Worm (Caenorhabditis elegans) whole organism, L2 larva: ENCODE results near the gene nspc-14.

Source experiments
- C34F6.9 ChIP-seq: fragments of 150-350 bp; optimal IDR thresholded peaks from 2 replicates; lab custom pipeline; 2014; ENCODE audit warnings: missing biosample characterization, missing genetic modification characterization
- F13H6.1 ChIP-seq: sonication (generic microtip); optimal IDR thresholded peaks from 2 replicates; lab custom pipeline; 2016; ENCODE audit warnings: missing genetic modification characterization, missing compliant biosample characterization
- R02D3.7 ChIP-seq: fragments of 150-350 bp; optimal IDR thresholded peaks from 2 replicates; lab custom pipeline; 2014; ENCODE audit warnings: missing biosample characterization, missing genetic modification characterization
- ZK546.5 ChIP-seq: sonication (generic microtip); optimal IDR thresholded peaks from 2 replicates; lab custom pipeline; 2017; ENCODE audit warnings: missing biosample characterization, missing genetic modification characterization
- alr-1 ChIP-seq: fragments of 150-350 bp; optimal IDR thresholded peaks from 2 replicates; lab custom pipeline; 2014; ENCODE audit warnings: missing biosample characterization, missing genetic modification characterization
- aly-2 ChIP-seq: fragments of 150-350 bp; optimal IDR thresholded peaks from 2 replicates; lab custom pipeline; 2014; ENCODE audit warnings: missing biosample characterization, missing genetic modification characterization
- ama-1 ChIP-seq: fragments of 150-350 bp; optimal IDR thresholded peaks from 2 replicates; lab custom pipeline; 2018; ENCODE audit warnings: inconsistent platforms
- ceh-82 ChIP-seq: fragments of 150-350 bp; optimal IDR thresholded peaks from 2 replicates; lab custom pipeline; 2014; ENCODE audit warnings: missing biosample characterization, missing genetic modification characterization
- crh-2 ChIP-seq: sonication (generic microtip); optimal IDR thresholded peaks from 2 replicates; lab custom pipeline; 2017; ENCODE audit warnings: missing biosample characterization, missing genetic modification characterization
- egl-27 ChIP-seq: sonication (generic microtip); optimal IDR thresholded peaks from 3 replicates; lab custom pipeline; 2017; ENCODE audit warnings: missing biosample characterization, missing genetic modification reagents, missing genetic modification characterization
- elt-1 ChIP-seq: fragments of 150-350 bp; optimal IDR thresholded peaks from 2 replicates; lab custom pipeline; 2014; ENCODE audit warnings: missing biosample characterization, missing genetic modification characterization
- elt-3 ChIP-seq: sonication (generic microtip); optimal IDR thresholded peaks from 2 replicates; lab custom pipeline; 2017; ENCODE audit warnings: missing biosample characterization, missing genetic modification characterization
- gmeb-1 ChIP-seq: fragments of 150-350 bp; optimal IDR thresholded peaks from 2 replicates; lab custom pipeline; 2014; ENCODE audit warnings: missing biosample characterization, missing genetic modification characterization
- lin-11 ChIP-seq: fragments of 150-350 bp; sonication (generic microtip); optimal IDR thresholded peaks from 2 replicates; lab custom pipeline; 2014; ENCODE audit warnings: missing biosample characterization, missing genetic modification characterization, inconsistent platforms, mixed read lengths
- mab-5 ChIP-seq: fragments of 150-350 bp; optimal IDR thresholded peaks from 2 replicates; lab custom pipeline; 2014; ENCODE audit warnings: missing biosample characterization, missing genetic modification characterization
- nhr-10 ChIP-seq: sonication (generic microtip); optimal IDR thresholded peaks from 2 replicates; lab custom pipeline; 2017; ENCODE audit warnings: missing biosample characterization, missing genetic modification characterization
- nhr-11 ChIP-seq: fragments of 150-350 bp; optimal IDR thresholded peaks from 2 replicates; lab custom pipeline; 2014; ENCODE audit warnings: missing biosample characterization, missing genetic modification characterization
- nhr-12 ChIP-seq: fragments of 150-350 bp; optimal IDR thresholded peaks from 2 replicates; lab custom pipeline; 2014; ENCODE audit warnings: missing biosample characterization, missing genetic modification characterization
- nhr-129 ChIP-seq: fragments of 150-350 bp; optimal IDR thresholded peaks from 2 replicates; lab custom pipeline; 2014; ENCODE audit warnings: missing biosample characterization, missing genetic modification characterization
- nhr-23 ChIP-seq: fragments of 150-350 bp; optimal IDR thresholded peaks from 2 replicates; lab custom pipeline; 2014; ENCODE audit warnings: missing biosample characterization, missing genetic modification reagents, missing genetic modification characterization
- nhr-237 ChIP-seq: fragments of 150-350 bp; optimal IDR thresholded peaks from 2 replicates; lab custom pipeline; 2014; ENCODE audit warnings: missing biosample characterization, missing genetic modification characterization
- nhr-6 ChIP-seq: fragments of 150-350 bp; optimal IDR thresholded peaks from 2 replicates; lab custom pipeline; 2014; ENCODE audit warnings: missing biosample characterization, missing genetic modification characterization
- peb-1 ChIP-seq: fragments of 150-350 bp; optimal IDR thresholded peaks from 2 replicates; lab custom pipeline; 2014; ENCODE audit warnings: missing biosample characterization, missing genetic modification characterization
- sem-4 ChIP-seq: fragments of 150-350 bp; optimal IDR thresholded peaks from 2 replicates; lab custom pipeline; 2014; ENCODE audit warnings: missing biosample characterization, missing genetic modification reagents, missing genetic modification characterization
- skn-1 ChIP-seq: sonication (generic microtip); optimal IDR thresholded peaks from 2 replicates; lab custom pipeline; 2017; ENCODE audit warnings: missing biosample characterization, missing genetic modification characterization
- sma-3 ChIP-seq: sonication (generic microtip); optimal IDR thresholded peaks from 2 replicates; lab custom pipeline; 2016; ENCODE audit warnings: missing genetic modification reagents, missing genetic modification characterization, missing compliant biosample characterization
- sma-9 ChIP-seq, 2 experiments: fragments of 150-350 bp in 1 of 2; sonication (generic microtip) in 1 of 2; optimal IDR thresholded peaks; 2 replicates each; lab custom pipeline; 2014 to 2016; ENCODE audit warnings: missing genetic modification characterization in 2 of 2, mild to moderate bottlenecking in 1 of 2, missing biosample characterization in 1 of 2, missing compliant biosample characterization in 1 of 2, missing genetic modification reagents in 1 of 2, moderate library complexity in 1 of 2
- snpc-4 ChIP-seq: fragments of 150-350 bp; optimal IDR thresholded peaks from 2 replicates; lab custom pipeline; 2014; ENCODE audit warnings: missing biosample characterization, missing genetic modification characterization
- unc-55 ChIP-seq: fragments of 150-350 bp; sonication (generic microtip); optimal IDR thresholded peaks from 3 replicates; lab custom pipeline; 2014; ENCODE audit warnings: missing biosample characterization, missing genetic modification reagents, missing genetic modification characterization
- zag-1 ChIP-seq: fragments of 150-350 bp; optimal IDR thresholded peaks from 2 replicates; lab custom pipeline; 2014; ENCODE audit warnings: missing biosample characterization, missing genetic modification characterization
- ztf-1 ChIP-seq: fragments of 200-800 bp; sonication (Bioruptor generic); conservative IDR thresholded peaks from 2 replicates; pipeline ENCODE4 v1.3.6; 2022; ENCODE audit warnings: missing genetic modification characterization, missing compliant biosample characterization
- ztf-4 ChIP-seq: fragments of 150-350 bp; optimal IDR thresholded peaks from 2 replicates; lab custom pipeline; 2014; ENCODE audit warnings: missing biosample characterization, missing genetic modification characterization

The nspc-14 gene

ce11 chrX:12333479-12333878 is 25.4 kb downstream of the nspc-14 start, which contains the start of gene srd-47:
Gene srd-47 (plus strand): TSS chrX:12333642.
- no peak for TF ChIP-seq ztf-4 (tag; lab: Kevin White, UChicago)
- TF ChIP-seq snpc-4, result no peak
- TF ChIP-seq nhr-11 (tag; lab: Kevin White, UChicago), result no peak
- TF ChIP-seq skn-1 (tag; lab: Kevin White, UChicago), result no peak
- no peak for TF ChIP-seq egl-27
- no peak for TF ChIP-seq ZK546.5 (tag; lab: Kevin White, UChicago)
- TF ChIP-seq nhr-10 (tag; lab: Kevin White, UChicago), result no peak
- TF ChIP-seq nhr-23 (tag; lab: Kevin White, UChicago), result no peak
- TF ChIP-seq zag-1 (tag; lab: Kevin White, UChicago), result no peak

ce11 chrX:12331795-12332194 is 27.1 kb downstream of the nspc-14 start, which contains the start of gene srd-46:
Gene srd-46 (plus strand): TSS chrX:12332095.
- no peak for TF ChIP-seq gmeb-1 (tag; lab: Kevin White, UChicago)
- TF ChIP-seq elt-1, result no peak
- TF ChIP-seq aly-2, result no peak
- no peak for TF ChIP-seq nhr-23 (tag; lab: Kevin White, UChicago)
- no peak for TF ChIP-seq nhr-12 (tag; lab: Kevin White, UChicago)
- TF ChIP-seq nhr-237 (tag; lab: Kevin White, UChicago), result no peak
- no peak for TF ChIP-seq R02D3.7 (tag; lab: Kevin White, UChicago)
- no peak for TF ChIP-seq ama-1
- no peak for TF ChIP-seq ZK546.5 (tag; lab: Kevin White, UChicago)
- no peak for TF ChIP-seq sem-4 (tag; lab: Kevin White, UChicago)
- TF ChIP-seq ztf-4 (tag; lab: Kevin White, UChicago), result no peak
- no peak for TF ChIP-seq ztf-1 (GFP tag; lab: Robert Waterston, UW)

ce11 chrX:12328676-12329075 is 30.2 kb downstream of the nspc-14 start, which contains the start of gene srd-45:
Gene srd-45 (plus strand): TSS chrX:12328976.
- TF ChIP-seq crh-2 (no peak), sma-3 (GFP tag; lab: Kevin White, UChicago) (no peak), unc-55 (GFP tag; lab: Kevin White, UChicago) (no peak), F13H6.1 (no peak)
- TF ChIP-seq, all 48 proteins: peak for 0

ce11 chrX:12326424-12326823 is 32.4 kb downstream of the nspc-14 start, which contains the start of gene srd-41:
Gene srd-41 (plus strand): TSS chrX:12326724.
- TF ChIP-seq C34F6.9 (tag; lab: Kevin White, UChicago) (no peak), zag-1 (tag; lab: Kevin White, UChicago) (no peak), nhr-11 (tag; lab: Kevin White, UChicago) (no peak), ama-1 (no peak), nhr-237 (tag; lab: Kevin White, UChicago) (no peak), sma-3 (GFP tag; lab: Kevin White, UChicago) (no peak), unc-55 (GFP tag; lab: Kevin White, UChicago) (no peak)

ce11 chrX:12323439-12323838 is 35.4 kb downstream of the nspc-14 start, which contains the start of gene srd-40:
Gene srd-40 (plus strand): TSS chrX:12323739.
- no peak for TF ChIP-seq elt-3 (tag; lab: Kevin White, UChicago)
- TF ChIP-seq elt-1, result no peak
- TF ChIP-seq nhr-6 (tag; lab: Kevin White, UChicago), result no peak
- no peak for TF ChIP-seq nhr-129 (tag; lab: Kevin White, UChicago)
- TF ChIP-seq aly-2, result no peak
- TF ChIP-seq F13H6.1, result no peak
- TF ChIP-seq sma-9 (GFP tag; optimal IDR thresholded peaks at IDR 0.05; lab: Kevin White, UChicago), result no peak
- TF ChIP-seq sma-9 (tag; optimal IDR thresholded peaks at IDR 0.05; lab: Kevin White, UChicago), result no peak
- TF ChIP-seq peb-1 (tag; lab: Kevin White, UChicago), result no peak
- no peak for TF ChIP-seq mab-5 (tag; lab: Kevin White, UChicago)

- TF ChIP-seq C34F6.9 (tag; lab: Kevin White, UChicago) (no peak), ztf-4 (tag; lab: Kevin White, UChicago) (no peak), ztf-1 (GFP tag; lab: Robert Waterston, UW) (no peak), sem-4 (tag; lab: Kevin White, UChicago) (no peak), sma-3 (GFP tag; lab: Kevin White, UChicago) (no peak), alr-1 (no peak), ceh-82 (no peak), lin-11 (tag; lab: Kevin White, UChicago) (no peak)
Observed at ce11 chrX:12321357-12321756, 37.5 kb downstream of the nspc-14 start, which contains the start of gene F17A2.13. Gene F17A2.13 (plus strand): TSS chrX:12321657.
